Worm (Caenorhabditis elegans) whole organism, L4 larva: Measurements from ENCODE around the gene tyra-3.

Source experiments
- aha-1 ChIP-seq: fragments of 150-350 bp; peaks from one replicate; lab custom pipeline; 2014; ENCODE audit warnings: missing biosample characterization, missing genetic modification characterization
- ceh-44 ChIP-seq: fragments of 200-800 bp; sonication (Bioruptor generic); IDR thresholded peaks from 2 replicates; pipeline ENCODE4 v1.3.6; 2022; ENCODE audit warnings: missing genetic modification reagents, missing genetic modification characterization, missing compliant biosample characterization
- ceh-62 ChIP-seq: sonication (generic microtip); optimal IDR thresholded peaks from 2 replicates; lab custom pipeline; 2017; ENCODE audit warnings: missing biosample characterization, missing genetic modification characterization
- lin-39 ChIP-seq: fragments of 150-350 bp; optimal IDR thresholded peaks from 2 replicates; lab custom pipeline; 2014; ENCODE audit warnings: missing biosample characterization, missing genetic modification reagents, missing genetic modification characterization
- nhr-10 ChIP-seq: fragments of 150-350 bp; optimal IDR thresholded peaks from 2 replicates; lab custom pipeline; 2014; ENCODE audit warnings: missing biosample characterization, missing genetic modification characterization
- zag-1 ChIP-seq: fragments of 150-350 bp; optimal IDR thresholded peaks from 2 replicates; lab custom pipeline; 2014; ENCODE audit warnings: missing biosample characterization, missing genetic modification characterization
- zip-2 ChIP-seq: fragments of 150-350 bp; optimal IDR thresholded peaks from 2 replicates; lab custom pipeline; 2014; ENCODE audit warnings: missing biosample characterization, missing genetic modification characterization
- ztf-11 ChIP-seq: fragments of 150-350 bp; optimal IDR thresholded peaks from 2 replicates; lab custom pipeline; 2014; ENCODE audit warnings: missing biosample characterization, missing genetic modification characterization

- TF ChIP-seq ztf-11 (tag; lab: Kevin White, UChicago) (no peak), aha-1 (tag; lab: Kevin White, UChicago) (peak; percentile 34), nhr-10 (tag; lab: Kevin White, UChicago) (no peak), ceh-44 (GFP tag; lab: Robert Waterston, UW) (no peak), zag-1 (tag; lab: Kevin White, UChicago) (no peak), ceh-62 (tag; lab: Kevin White, UChicago) (no peak), zip-2 (tag; lab: Kevin White, UChicago) (no peak), lin-39 (tag; lab: Kevin White, UChicago) (no peak)
Measured at ce11 chrX:4911287-4911876, 36.5 kb upstream of the tyra-3 start.
